Worm (Caenorhabditis elegans): ENCODE results near the gene F15B9.10.

ce11 chrV:13043832-13044521, 35.3 kb upstream of the F15B9.10 start:
- no peak for TF ChIP-seq him-1 (tag; optimal IDR thresholded peaks at IDR 0.05)
- TF ChIP-seq W03F9.2 (tag; optimal IDR thresholded peaks at IDR 0.05) = no peak
